Worm (Caenorhabditis elegans) whole organism, L1 larva: Measurements from ENCODE around the gene srw-39.

Source experiments
- dsc-1 ChIP-seq: sonication (generic microtip); optimal IDR thresholded peaks from 2 replicates; lab custom pipeline; 2016; ENCODE audit warnings: mild to moderate bottlenecking, missing genetic modification characterization, missing compliant biosample characterization
- egl-27 ChIP-seq, 2 experiments: fragments of 150-350 bp in 1 of 2; sonication (generic microtip); optimal IDR thresholded peaks; 3 replicates each; lab custom pipeline; 2017 to 2018; ENCODE audit warnings: missing biosample characterization in 2 of 2, missing genetic modification characterization in 2 of 2, missing genetic modification reagents in 2 of 2
- elt-2 ChIP-seq: sonication (generic microtip); optimal IDR thresholded peaks from 2 replicates; lab custom pipeline; 2016; ENCODE audit warnings: missing genetic modification characterization, mild to moderate bottlenecking, inconsistent platforms, missing compliant biosample characterization, missing genetic modification reagents
- lsy-2 ChIP-seq, 2 experiments: fragments of 150-350 bp; optimal IDR thresholded peaks; 2 replicates each; lab custom pipeline; 2014; ENCODE audit warnings: missing biosample characterization in 2 of 2, missing genetic modification characterization in 2 of 2
- nhr-76 ChIP-seq: sonication (generic microtip); optimal IDR thresholded peaks from 2 replicates; lab custom pipeline; 2017; ENCODE audit warnings: missing biosample characterization, missing genetic modification characterization
- unc-30 ChIP-seq: sonication (generic microtip); optimal IDR thresholded peaks from 2 replicates; lab custom pipeline; 2017; ENCODE audit warnings: missing biosample characterization, missing genetic modification characterization
- ztf-4 ChIP-seq: fragments of 150-350 bp; optimal IDR thresholded peaks from 2 replicates; lab custom pipeline; 2014; ENCODE audit warnings: missing biosample characterization, missing genetic modification characterization

DNA sequence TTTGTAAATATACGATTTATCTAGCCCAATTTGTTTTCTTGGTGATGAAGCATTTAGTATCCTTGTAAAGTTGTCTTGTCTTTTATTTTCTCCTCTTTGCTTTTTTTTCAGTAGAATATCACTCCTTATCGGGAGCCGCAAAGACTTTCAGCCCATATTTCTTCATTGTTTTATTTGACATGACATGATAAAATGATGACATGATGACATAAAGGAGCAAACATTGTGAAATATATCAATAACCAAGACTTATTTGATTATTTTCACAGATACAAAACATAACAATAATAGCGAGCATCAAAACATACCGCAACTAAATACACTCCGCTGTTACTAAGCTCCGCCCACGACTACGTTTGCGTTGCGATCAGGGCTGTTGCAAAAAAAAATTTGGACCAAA, 6.0 kb downstream of the srw-39 start:
- TF ChIP-seq ztf-4 (tag; lab: Kevin White, UChicago): no peak
- no peak for TF ChIP-seq nhr-76
- TF ChIP-seq egl-27 (tag; optimal IDR thresholded peaks at IDR 0.05; lab: Kevin White, UChicago): no peak
- no peak for TF ChIP-seq dsc-1 (tag; lab: Kevin White, UChicago)
- TF ChIP-seq elt-2: no peak
- no peak for TF ChIP-seq lsy-2 (tag; optimal IDR thresholded peaks at IDR 0.05; lab: Kevin White, UChicago)
- TF ChIP-seq unc-30 (tag; lab: Kevin White, UChicago): no peak
